Worm (Caenorhabditis elegans) whole organism, young adult: ENCODE data around the gene mdt-1.2.

Source experiments
- B0261.1 ChIP-seq: sonication (generic microtip); optimal IDR thresholded peaks from 2 replicates; lab custom pipeline; 2016; ENCODE audit warnings: mild to moderate bottlenecking, missing genetic modification characterization, moderate library complexity, missing compliant biosample characterization
- F22D6.2 ChIP-seq: sonication (generic microtip); optimal IDR thresholded peaks from 2 replicates; lab custom pipeline; 2016; ENCODE audit warnings: mild to moderate bottlenecking, missing genetic modification characterization, missing compliant biosample characterization
- F23B12.7 ChIP-seq: sonication (generic microtip); optimal IDR thresholded peaks from 2 replicates; lab custom pipeline; 2017; ENCODE audit warnings: missing genetic modification characterization, mild to moderate bottlenecking, missing compliant biosample characterization, antibody characterized with exemption, moderate library complexity; ENCODE audit not compliant: insufficient read depth
- F37B4.10 ChIP-seq: fragments of 200-800 bp; sonication (Bioruptor generic); IDR thresholded peaks from 2 replicates; pipeline ENCODE4 v1.3.6; 2022; ENCODE audit warnings: missing genetic modification characterization, missing compliant biosample characterization
- K11D2.4 ChIP-seq: fragments of 200-800 bp; sonication (Bioruptor generic); IDR thresholded peaks from 2 replicates; pipeline ENCODE4 v1.3.6; 2022; ENCODE audit warnings: missing genetic modification reagents, missing genetic modification characterization, missing compliant biosample characterization
- K12H6.12 ChIP-seq: fragments of 200-800 bp; sonication (Bioruptor generic); optimal IDR thresholded peaks from 2 replicates; lab custom pipeline; 2018; ENCODE audit warnings: mild to moderate bottlenecking, missing genetic modification characterization, missing compliant biosample characterization
- T07F8.4 ChIP-seq: sonication (generic microtip); optimal IDR thresholded peaks from 2 replicates; lab custom pipeline; 2016; ENCODE audit warnings: mild to moderate bottlenecking, missing genetic modification characterization, moderate library complexity, missing compliant biosample characterization
- Y53F4B.3 ChIP-seq: fragments of 200-800 bp; sonication (Bioruptor generic); IDR thresholded peaks from 2 replicates; pipeline ENCODE4 v1.3.6; 2022; ENCODE audit warnings: missing genetic modification reagents, missing genetic modification characterization, missing compliant biosample characterization
- Y79H2A.3 ChIP-seq: fragments of 200-800 bp; sonication (Bioruptor generic); conservative IDR thresholded peaks from 2 replicates; pipeline ENCODE4 v1.3.6; 2022; ENCODE audit warnings: missing genetic modification reagents, missing genetic modification characterization, missing compliant biosample characterization
- ama-1 ChIP-seq, 3 experiments: fragments of 150-350 bp in 1 of 3; sonication (generic microtip) in 2 of 3; optimal IDR thresholded peaks; 2 replicates each; lab custom pipeline; 2014 to 2018; ENCODE audit warnings: missing biosample characterization in 2 of 3, missing genetic modification characterization in 2 of 3, missing genetic modification reagents in 2 of 3
- aptf-2 ChIP-seq: fragments of 200-800 bp; sonication (Bioruptor generic); conservative IDR thresholded peaks from 2 replicates; pipeline ENCODE4 v1.3.6; 2022; ENCODE audit warnings: missing genetic modification reagents, missing genetic modification characterization, missing compliant biosample characterization
- aptf-3 ChIP-seq: fragments of 200-800 bp; sonication (Bioruptor generic); IDR thresholded peaks from 2 replicates; pipeline ENCODE4 v1.3.6; 2022; ENCODE audit warnings: missing genetic modification characterization, missing compliant biosample characterization
- cebp-1 ChIP-seq, 2 experiments: fragments of 200-800 bp in 1 of 2; sonication (Bioruptor generic) in 1 of 2; sonication (generic microtip) in 1 of 2; IDR thresholded peaks in 1 of 2; optimal IDR thresholded peaks in 1 of 2; 2 replicates each; pipeline versions ENCODE4 v1.3.6 to Lab custom; 2017 to 2022; ENCODE audit warnings: missing compliant biosample characterization in 2 of 2, missing genetic modification characterization in 2 of 2, mild to moderate bottlenecking in 1 of 2, missing genetic modification reagents in 1 of 2, moderate library complexity in 1 of 2
- efl-1 ChIP-seq: fragments of 150-350 bp; optimal IDR thresholded peaks from 2 replicates; lab custom pipeline; 2014; ENCODE audit warnings: missing biosample characterization, missing genetic modification reagents, missing genetic modification characterization
- egrh-3 ChIP-seq: fragments of 200-800 bp; sonication (Bioruptor generic); IDR thresholded peaks from 2 replicates; pipeline ENCODE4 v1.3.6; 2022; ENCODE audit warnings: missing genetic modification reagents, missing genetic modification characterization, missing compliant biosample characterization
- gei-17 ChIP-seq: fragments of 200-800 bp; sonication (Bioruptor generic); optimal IDR thresholded peaks from 2 replicates; lab custom pipeline; 2018; ENCODE audit warnings: mild to moderate bottlenecking, missing genetic modification characterization, missing compliant biosample characterization
- lin-35 ChIP-seq, 3 experiments: fragments of 150-350 bp in 2 of 3; sonication (generic microtip) in 1 of 3; optimal IDR thresholded peaks; 2 replicates each; lab custom pipeline; 2014 to 2018; ENCODE audit warnings: missing biosample characterization in 3 of 3, missing genetic modification characterization in 3 of 3, missing genetic modification reagents in 3 of 3
- lin-54 ChIP-seq: fragments of 200-800 bp; sonication (Bioruptor generic); optimal IDR thresholded peaks from 2 replicates; lab custom pipeline; 2018; ENCODE audit warnings: mild to moderate bottlenecking, missing genetic modification characterization, missing compliant biosample characterization
- lsy-27 ChIP-seq: sonication (generic microtip); optimal IDR thresholded peaks from 2 replicates; lab custom pipeline; 2017; ENCODE audit warnings: missing genetic modification characterization, mild to moderate bottlenecking, missing compliant biosample characterization, antibody characterized with exemption, missing genotype, borderline replicate concordance; ENCODE audit not compliant: insufficient read depth
- mxl-1 ChIP-seq: sonication (generic microtip); optimal IDR thresholded peaks from 2 replicates; lab custom pipeline; 2016; ENCODE audit warnings: missing genetic modification characterization, missing compliant biosample characterization
- nfya-2 ChIP-seq: fragments of 200-800 bp; sonication (Bioruptor generic); IDR thresholded peaks from 2 replicates; pipeline ENCODE4 v1.3.6; 2022; ENCODE audit warnings: missing genetic modification reagents, missing genetic modification characterization, missing compliant biosample characterization
- nhr-27 ChIP-seq: fragments of 200-800 bp; sonication (Bioruptor generic); optimal IDR thresholded peaks from 2 replicates; lab custom pipeline; 2018; ENCODE audit warnings: mild to moderate bottlenecking, missing genetic modification characterization, moderate library complexity, missing compliant biosample characterization
- nhr-80 ChIP-seq: sonication (generic microtip); optimal IDR thresholded peaks from 2 replicates; lab custom pipeline; 2016; ENCODE audit warnings: missing genetic modification characterization, missing compliant biosample characterization
- snpc-3.4 ChIP-seq: sonication (generic microtip); optimal IDR thresholded peaks from 2 replicates; lab custom pipeline; 2017; ENCODE audit warnings: missing genetic modification characterization, mild to moderate bottlenecking, missing compliant biosample characterization, antibody characterized with exemption, moderate library complexity, missing genotype, missing genetic modification reagents
- somi-1 ChIP-seq: fragments of 200-800 bp; sonication (Bioruptor generic); optimal IDR thresholded peaks from 2 replicates; lab custom pipeline; 2018; ENCODE audit warnings: mild to moderate bottlenecking, missing genetic modification characterization, missing compliant biosample characterization
- tlf-1 ChIP-seq: fragments of 200-800 bp; sonication (Bioruptor generic); optimal IDR thresholded peaks from 2 replicates; lab custom pipeline; 2018; ENCODE audit warnings: mild to moderate bottlenecking, missing genetic modification characterization, missing compliant biosample characterization
- ztf-18 ChIP-seq: sonication (generic microtip); optimal IDR thresholded peaks from 2 replicates; lab custom pipeline; 2016; ENCODE audit warnings: missing genotype, mild to moderate bottlenecking, missing genetic modification characterization, missing compliant biosample characterization
- ztf-22 ChIP-seq: fragments of 200-800 bp; sonication (Bioruptor generic); optimal IDR thresholded peaks from 2 replicates; lab custom pipeline; 2018; ENCODE audit warnings: mild to moderate bottlenecking, missing genetic modification characterization, moderate library complexity, missing compliant biosample characterization
- ztf-28 ChIP-seq: fragments of 200-800 bp; sonication (Bioruptor generic); IDR thresholded peaks from 2 replicates; pipeline ENCODE4 v1.3.6; 2022; ENCODE audit warnings: missing genetic modification reagents, missing genetic modification characterization, missing compliant biosample characterization

Gene mdt-1.2

ce11 chrX:17139204-17139780, 12.0 kb upstream of the mdt-1.2 start (continued):
- TF ChIP-seq aptf-3 (no peak), lsy-27 (tag; lab: Kevin White, UChicago) (no peak), nfya-2 (no peak)

ce11 chrX:17140447-17140846, 10.9 kb upstream of the mdt-1.2 start:
- TF ChIP-seq Y79H2A.3 (GFP tag; lab: Robert Waterston, UW), result no peak
- TF ChIP-seq nhr-80 (tag; lab: Kevin White, UChicago), result peak; percentile 16

- TF ChIP-seq cebp-1 (GFP tag; IDR thresholded peaks at IDR 0.05; lab: Robert Waterston, UW) (no peak), cebp-1 (tag; optimal IDR thresholded peaks at IDR 0.05; lab: Kevin White, UChicago) (peak; percentile 44), aptf-2 (GFP tag; lab: Robert Waterston, UW) (no peak), nhr-80 (tag; lab: Kevin White, UChicago) (peak; percentile 50), somi-1 (GFP tag; lab: Kevin White, UChicago) (no peak)
These were observed 4.8 kb upstream of the mdt-1.2 start for ce11 chrX:17146545-17146944.

- no peak for TF ChIP-seq F37B4.10 (GFP tag; lab: Robert Waterston, UW)
- TF ChIP-seq F23B12.7, result no peak
- TF ChIP-seq, all 124 proteins: peak for 0
These were observed 1.3 kb upstream of the mdt-1.2 start, which contains the start of gene T23C6.4 for ce11 chrX:17149877-17150490. T23C6.4 (minus strand) TSS chrX:17149927.

- TF ChIP-seq nhr-80 (tag; lab: Kevin White, UChicago) (no peak), B0261.1 (tag; lab: Kevin White, UChicago) (no peak)
These were observed 5.8 kb downstream of the mdt-1.2 start for ce11 chrX:17157089-17157488.

DNA sequence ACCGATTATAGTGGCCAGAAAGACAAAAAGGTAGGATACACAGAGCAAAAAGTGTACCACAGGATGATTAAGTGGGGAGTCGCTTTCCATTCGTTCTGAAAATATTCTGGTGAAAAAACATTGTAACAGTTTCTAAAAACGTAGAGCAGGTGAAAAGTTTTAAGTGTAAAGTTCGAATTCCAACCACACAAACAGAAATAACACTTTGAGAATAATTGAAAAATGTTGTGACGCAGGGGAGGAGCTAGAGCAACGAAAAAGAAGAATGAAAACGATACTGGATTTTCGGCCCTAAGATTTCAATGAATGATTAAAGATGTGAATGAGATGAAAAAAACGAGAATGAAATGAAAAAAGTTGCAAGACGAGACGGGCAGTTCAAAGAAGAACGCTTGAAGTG, 6.5 kb downstream of the mdt-1.2 start, which contains the start of gene npr-21:
Gene npr-21 (minus strand): TSS at position 101 of the 400 bp plus-strand sequence.
- TF ChIP-seq T07F8.4 (tag; lab: Kevin White, UChicago) (no peak), K11D2.4 (no peak), lin-35 (GFP tag; optimal IDR thresholded peaks at IDR 0.05; lab: Kevin White, UChicago) (no peak), mxl-1 (tag; lab: Kevin White, UChicago) (no peak), tlf-1 (no peak), efl-1 (GFP tag; lab: Kevin White, UChicago) (no peak)
- TF ChIP-seq, all 124 proteins: peak for 0

ce11 chrX:17168086-17168485, 16.8 kb downstream of the mdt-1.2 start:
- TF ChIP-seq ama-1 (optimal IDR thresholded peaks at IDR 0.05; lab: Kevin White, UChicago), result no peak
- no peak for TF ChIP-seq ama-1 (GFP tag; optimal IDR thresholded peaks at IDR 0.05; lab: Kevin White, UChicago)
- TF ChIP-seq B0261.1 (tag; lab: Kevin White, UChicago), result no peak
- no peak for TF ChIP-seq gei-17 (GFP tag; lab: Kevin White, UChicago)
- TF ChIP-seq ztf-22, result no peak
- no peak for TF ChIP-seq aptf-2 (GFP tag; lab: Robert Waterston, UW)
- TF ChIP-seq Y79H2A.3 (GFP tag; lab: Robert Waterston, UW), result no peak
- no peak for TF ChIP-seq K12H6.12 (tag; lab: Kevin White, UChicago)
- TF ChIP-seq lin-54, result no peak
- TF ChIP-seq ztf-28, result no peak
- TF ChIP-seq ztf-18 (tag; lab: Kevin White, UChicago), result no peak
- TF ChIP-seq F22D6.2 (tag; lab: Kevin White, UChicago), result no peak
- TF ChIP-seq snpc-3.4, result no peak
- no peak for TF ChIP-seq egrh-3 (GFP tag; lab: Robert Waterston, UW)
- TF ChIP-seq nhr-27 (tag; lab: Kevin White, UChicago), result no peak
- no peak for TF ChIP-seq Y53F4B.3 (GFP tag; lab: Robert Waterston, UW)
